Worm (Caenorhabditis elegans) whole organism, L1 larva: ENCODE measurements around the gene nsph-4.2.

Experiments
- ama-1 ChIP-seq: fragments of 150-350 bp; optimal IDR thresholded peaks from 2 replicates; lab custom pipeline; 2014
- mab-9 ChIP-seq: fragments of 200-800 bp; sonication (Bioruptor generic); IDR thresholded peaks from 2 replicates; pipeline ENCODE4 v1.3.6; 2022; ENCODE audit warnings: missing genetic modification reagents, missing genetic modification characterization, missing compliant biosample characterization

DNA sequence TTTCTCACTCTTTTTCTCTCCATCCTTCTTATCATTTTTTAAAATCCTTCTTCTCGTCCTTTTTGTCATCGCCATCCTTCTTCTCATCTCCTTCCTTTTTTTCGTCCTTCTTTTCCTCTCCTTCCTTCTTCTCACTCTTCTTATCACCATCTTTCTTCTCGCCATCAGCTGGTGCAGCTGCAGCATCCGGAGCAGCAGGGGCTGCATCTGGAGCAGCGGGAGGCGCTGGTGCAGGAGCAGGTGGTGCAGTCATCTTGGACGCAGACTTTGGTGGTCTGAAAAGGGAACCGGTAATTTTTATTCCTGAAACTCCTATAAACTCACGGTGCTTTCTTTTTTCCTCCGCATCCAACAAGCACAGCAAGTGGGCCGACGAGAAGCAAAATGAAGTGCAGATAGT lies 3.1 kb downstream of the nsph-4.2 start:
- TF ChIP-seq mab-9 (GFP tag; lab: Robert Waterston, UW) (no peak), ama-1 (lab: Kevin White, UChicago) (no peak)
